Worm (Caenorhabditis elegans) whole organism, young adult: ENCODE data around the gene clc-20.

Experiments
- B0035.1 ChIP-seq: sonication (generic microtip); optimal IDR thresholded peaks from 2 replicates; lab custom pipeline; 2016; ENCODE audit warnings: missing genetic modification characterization, mild to moderate bottlenecking, missing compliant biosample characterization, missing genotype, missing genetic modification reagents
- C06A6.2 ChIP-seq: fragments of 200-800 bp; sonication (Bioruptor generic); conservative IDR thresholded peaks from 2 replicates; pipeline ENCODE4 v1.3.6; 2022; ENCODE audit warnings: missing genetic modification characterization, missing compliant biosample characterization
- F52B5.7 ChIP-seq: sonication (generic microtip); optimal IDR thresholded peaks from 2 replicates; lab custom pipeline; 2016; ENCODE audit warnings: mild to moderate bottlenecking, missing genetic modification characterization, missing compliant biosample characterization
- ama-1 ChIP-seq, 3 experiments: fragments of 150-350 bp in 1 of 3; sonication (generic microtip) in 2 of 3; optimal IDR thresholded peaks; 2 replicates each; lab custom pipeline; 2014 to 2018; ENCODE audit warnings: missing biosample characterization in 2 of 3, missing genetic modification characterization in 2 of 3, missing genetic modification reagents in 2 of 3
- attf-6 ChIP-seq: fragments of 200-800 bp; sonication (Bioruptor generic); IDR thresholded peaks from 2 replicates; pipeline ENCODE4 v1.3.6; 2022; ENCODE audit warnings: missing genetic modification reagents, missing genetic modification characterization, missing compliant biosample characterization
- hlh-12 ChIP-seq: sonication (generic microtip); optimal IDR thresholded peaks from 2 replicates; lab custom pipeline; 2016; ENCODE audit warnings: missing genetic modification characterization, missing compliant biosample characterization
- let-607 ChIP-seq, 2 experiments: fragments of 200-800 bp in 1 of 2; sonication (Bioruptor generic) in 1 of 2; sonication (generic microtip) in 1 of 2; optimal IDR thresholded peaks; 2 replicates each; lab custom pipeline; 2016 to 2018; ENCODE audit warnings: mild to moderate bottlenecking in 2 of 2, missing compliant biosample characterization in 2 of 2, missing genetic modification characterization in 2 of 2, moderate library complexity in 2 of 2, missing genotype in 1 of 2
- lin-35 ChIP-seq, 3 experiments: fragments of 150-350 bp in 2 of 3; sonication (generic microtip) in 1 of 3; optimal IDR thresholded peaks; 2 replicates each; lab custom pipeline; 2014 to 2018; ENCODE audit warnings: missing biosample characterization in 3 of 3, missing genetic modification characterization in 3 of 3, missing genetic modification reagents in 3 of 3
- nfya-1 ChIP-seq: sonication (generic microtip); optimal IDR thresholded peaks from 2 replicates; lab custom pipeline; 2017; ENCODE audit warnings: antibody characterized with exemption, missing compliant biosample characterization, missing genetic modification characterization, borderline replicate concordance; ENCODE audit not compliant: insufficient read depth
- repo-1 ChIP-seq: sonication (generic microtip); optimal IDR thresholded peaks from 2 replicates; lab custom pipeline; 2017; ENCODE audit warnings: mild to moderate bottlenecking, missing genetic modification characterization, missing compliant biosample characterization
- unc-62 ChIP-seq: fragments of 150-350 bp; optimal IDR thresholded peaks from 2 replicates; lab custom pipeline; 2014; ENCODE audit warnings: missing biosample characterization, missing genetic modification reagents, missing genetic modification characterization
- zfh-2 ChIP-seq: fragments of 200-800 bp; sonication (Bioruptor generic); conservative IDR thresholded peaks from 2 replicates; pipeline ENCODE4 v1.3.6; 2022; ENCODE audit warnings: missing genetic modification reagents, missing genetic modification characterization, missing compliant biosample characterization
- ztf-18 ChIP-seq: sonication (generic microtip); optimal IDR thresholded peaks from 2 replicates; lab custom pipeline; 2016; ENCODE audit warnings: missing genotype, mild to moderate bottlenecking, missing genetic modification characterization, missing compliant biosample characterization

DNA sequence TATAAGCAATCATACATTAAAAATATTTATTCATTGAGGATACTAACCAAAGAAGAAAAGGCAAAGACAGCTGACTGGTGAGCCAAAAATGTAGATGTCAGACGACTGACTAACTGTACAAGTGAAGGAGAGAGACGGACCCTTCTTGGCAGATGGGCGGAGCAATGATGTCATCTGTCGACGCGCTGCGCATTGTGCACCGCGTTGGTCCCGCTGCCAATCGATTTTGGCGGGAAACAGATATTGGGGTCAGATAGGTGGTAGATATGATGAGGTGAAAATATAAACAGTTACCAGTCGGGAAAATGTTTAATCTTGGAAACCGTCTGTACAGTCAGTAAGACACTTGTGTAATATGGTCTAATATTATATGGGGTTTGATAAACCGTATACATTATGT is 2.5 kb upstream of the clc-20 start, which contains the start of gene T24C4.2:
- TF ChIP-seq B0035.1 (tag; lab: Kevin White, UChicago) (no peak), hlh-12 (tag; lab: Kevin White, UChicago) (no peak), nfya-1 (tag; lab: Kevin White, UChicago) (no peak), unc-62 (GFP tag; lab: Kevin White, UChicago) (no peak), repo-1 (tag; lab: Kevin White, UChicago) (no peak), ztf-18 (tag; lab: Kevin White, UChicago) (no peak), attf-6 (GFP tag; lab: Robert Waterston, UW) (no peak), zfh-2 (GFP tag; lab: Robert Waterston, UW) (no peak), ama-1 (optimal IDR thresholded peaks at IDR 0.05; lab: Kevin White, UChicago) (no peak), ama-1 (GFP tag; optimal IDR thresholded peaks at IDR 0.05; lab: Kevin White, UChicago) (no peak), C06A6.2 (GFP tag; lab: Robert Waterston, UW) (no peak), F52B5.7 (tag; lab: Kevin White, UChicago) (no peak), let-607 (tag; optimal IDR thresholded peaks at IDR 0.05; lab: Kevin White, UChicago) (no peak), lin-35 (GFP tag; optimal IDR thresholded peaks at IDR 0.05; lab: Kevin White, UChicago) (no peak)
